Worm (Caenorhabditis elegans) whole organism, young adult: ENCODE data around the gene E02H4.8.

ENCODE experiments used
- B0035.1 ChIP-seq: sonication (generic microtip); optimal IDR thresholded peaks from 2 replicates; lab custom pipeline; 2016; ENCODE audit warnings: missing genetic modification characterization, mild to moderate bottlenecking, missing compliant biosample characterization, missing genotype, missing genetic modification reagents
- C17E4.6 ChIP-seq: fragments of 200-800 bp; sonication (Bioruptor generic); IDR thresholded peaks from 2 replicates; pipeline ENCODE4 v1.3.6; 2022; ENCODE audit warnings: missing genetic modification reagents, missing genetic modification characterization, missing compliant biosample characterization
- F23B12.7 ChIP-seq: sonication (generic microtip); optimal IDR thresholded peaks from 2 replicates; lab custom pipeline; 2017; ENCODE audit warnings: missing genetic modification characterization, mild to moderate bottlenecking, missing compliant biosample characterization, antibody characterized with exemption, moderate library complexity; ENCODE audit not compliant: insufficient read depth
- F49E8.2 ChIP-seq: sonication (generic microtip); optimal IDR thresholded peaks from 3 replicates; lab custom pipeline; 2017; ENCODE audit warnings: missing genetic modification characterization, mild to moderate bottlenecking, missing compliant biosample characterization, antibody characterized with exemption, moderate library complexity; ENCODE audit not compliant: insufficient read depth
- F55B11.4 ChIP-seq: sonication (generic microtip); optimal IDR thresholded peaks from 2 replicates; lab custom pipeline; 2016; ENCODE audit warnings: missing compliant biosample characterization, missing genetic modification characterization, borderline replicate concordance; ENCODE audit not compliant: insufficient read depth
- K12H6.12 ChIP-seq: fragments of 200-800 bp; sonication (Bioruptor generic); optimal IDR thresholded peaks from 2 replicates; lab custom pipeline; 2018; ENCODE audit warnings: mild to moderate bottlenecking, missing genetic modification characterization, missing compliant biosample characterization
- T26A5.8 ChIP-seq: sonication (generic microtip); optimal IDR thresholded peaks from 2 replicates; lab custom pipeline; 2016; ENCODE audit warnings: missing genetic modification characterization, missing compliant biosample characterization
- Y53F4B.3 ChIP-seq: fragments of 200-800 bp; sonication (Bioruptor generic); IDR thresholded peaks from 2 replicates; pipeline ENCODE4 v1.3.6; 2022; ENCODE audit warnings: missing genetic modification reagents, missing genetic modification characterization, missing compliant biosample characterization
- Y56A3A.18 ChIP-seq: fragments of 200-800 bp; sonication (Bioruptor generic); IDR thresholded peaks from 2 replicates; pipeline ENCODE4 v1.3.6; 2022; ENCODE audit warnings: missing genetic modification reagents, missing genetic modification characterization, missing compliant biosample characterization
- Y79H2A.3 ChIP-seq: fragments of 200-800 bp; sonication (Bioruptor generic); conservative IDR thresholded peaks from 2 replicates; pipeline ENCODE4 v1.3.6; 2022; ENCODE audit warnings: missing genetic modification reagents, missing genetic modification characterization, missing compliant biosample characterization
- ZK185.1 ChIP-seq: sonication (generic microtip); optimal IDR thresholded peaks from 2 replicates; lab custom pipeline; 2016; ENCODE audit warnings: mild to moderate bottlenecking, missing genetic modification characterization, missing compliant biosample characterization; ENCODE audit not compliant: poor library complexity, severe bottlenecking
- akir-1 ChIP-seq: fragments of 200-800 bp; sonication (Bioruptor generic); optimal IDR thresholded peaks from 2 replicates; lab custom pipeline; 2018; ENCODE audit warnings: mild to moderate bottlenecking, missing genetic modification characterization, moderate library complexity, missing compliant biosample characterization
- ama-1 ChIP-seq, 3 experiments: fragments of 150-350 bp in 1 of 3; sonication (generic microtip) in 2 of 3; optimal IDR thresholded peaks; 2 replicates each; lab custom pipeline; 2014 to 2018; ENCODE audit warnings: missing biosample characterization in 2 of 3, missing genetic modification characterization in 2 of 3, missing genetic modification reagents in 2 of 3
- athp-1 ChIP-seq: sonication (generic microtip); optimal IDR thresholded peaks from 2 replicates; lab custom pipeline; 2017; ENCODE audit warnings: mild to moderate bottlenecking, missing genetic modification characterization, missing compliant biosample characterization
- attf-3 ChIP-seq: fragments of 200-800 bp; sonication (Bioruptor generic); conservative IDR thresholded peaks from 2 replicates; pipeline ENCODE4 v1.3.6; 2022; ENCODE audit warnings: missing genetic modification reagents, missing genetic modification characterization, missing compliant biosample characterization
- attf-6 ChIP-seq: fragments of 200-800 bp; sonication (Bioruptor generic); IDR thresholded peaks from 2 replicates; pipeline ENCODE4 v1.3.6; 2022; ENCODE audit warnings: missing genetic modification reagents, missing genetic modification characterization, missing compliant biosample characterization
- cebp-1 ChIP-seq, 2 experiments: fragments of 200-800 bp in 1 of 2; sonication (Bioruptor generic) in 1 of 2; sonication (generic microtip) in 1 of 2; IDR thresholded peaks in 1 of 2; optimal IDR thresholded peaks in 1 of 2; 2 replicates each; pipeline versions ENCODE4 v1.3.6 to Lab custom; 2017 to 2022; ENCODE audit warnings: missing compliant biosample characterization in 2 of 2, missing genetic modification characterization in 2 of 2, mild to moderate bottlenecking in 1 of 2, missing genetic modification reagents in 1 of 2, moderate library complexity in 1 of 2
- ceh-91 ChIP-seq: fragments of 200-800 bp; sonication (Bioruptor generic); IDR thresholded peaks from 2 replicates; pipeline ENCODE4 v1.3.6; 2022; ENCODE audit warnings: missing genetic modification reagents, missing genetic modification characterization, missing compliant biosample characterization
- chd-7 ChIP-seq: sonication (generic microtip); optimal IDR thresholded peaks from 2 replicates; lab custom pipeline; 2016; ENCODE audit warnings: mild to moderate bottlenecking, missing genetic modification characterization, moderate library complexity, missing compliant biosample characterization
- dox-1 ChIP-seq: fragments of 200-800 bp; sonication (Bioruptor generic); IDR thresholded peaks from 2 replicates; pipeline ENCODE4 v1.3.6; 2022; ENCODE audit warnings: missing genetic modification reagents, missing genetic modification characterization, missing compliant biosample characterization
- egl-44 ChIP-seq: fragments of 200-800 bp; sonication (Bioruptor generic); IDR thresholded peaks from 2 replicates; pipeline ENCODE4 v1.3.6; 2022; ENCODE audit warnings: missing genetic modification reagents, missing genetic modification characterization, missing compliant biosample characterization
- ekl-4 ChIP-seq: fragments of 200-800 bp; sonication (Bioruptor generic); IDR thresholded peaks from 2 replicates; pipeline ENCODE4 v1.3.6; 2022; ENCODE audit warnings: missing genetic modification reagents, missing genetic modification characterization, missing compliant biosample characterization
- gei-17 ChIP-seq: fragments of 200-800 bp; sonication (Bioruptor generic); optimal IDR thresholded peaks from 2 replicates; lab custom pipeline; 2018; ENCODE audit warnings: mild to moderate bottlenecking, missing genetic modification characterization, missing compliant biosample characterization
- hmg-20 ChIP-seq: fragments of 200-800 bp; sonication (Bioruptor generic); IDR thresholded peaks from 2 replicates; pipeline ENCODE4 v1.3.6; 2022; ENCODE audit warnings: missing genetic modification reagents, missing genetic modification characterization, missing compliant biosample characterization
- lag-1 ChIP-seq: fragments of 200-800 bp; sonication (Bioruptor generic); IDR thresholded peaks from 2 replicates; pipeline ENCODE4 v1.3.6; 2022; ENCODE audit warnings: missing genetic modification reagents, missing genetic modification characterization, missing compliant biosample characterization
- let-526 ChIP-seq: fragments of 200-800 bp; sonication (Bioruptor generic); IDR thresholded peaks from 2 replicates; pipeline ENCODE4 v1.3.6; 2022; ENCODE audit warnings: missing genetic modification reagents, missing genetic modification characterization, missing compliant biosample characterization
- lin-26 ChIP-seq: fragments of 200-800 bp; sonication (Bioruptor generic); IDR thresholded peaks from 2 replicates; pipeline ENCODE4 v1.3.6; 2022; ENCODE audit warnings: missing genetic modification reagents, missing genetic modification characterization, missing compliant biosample characterization
- lin-35 ChIP-seq, 3 experiments: fragments of 150-350 bp in 2 of 3; sonication (generic microtip) in 1 of 3; optimal IDR thresholded peaks; 2 replicates each; lab custom pipeline; 2014 to 2018; ENCODE audit warnings: missing biosample characterization in 3 of 3, missing genetic modification characterization in 3 of 3, missing genetic modification reagents in 3 of 3
- lsl-1 ChIP-seq: fragments of 200-800 bp; sonication (Bioruptor generic); optimal IDR thresholded peaks from 2 replicates; lab custom pipeline; 2018; ENCODE audit warnings: mild to moderate bottlenecking, missing genetic modification characterization, moderate library complexity, missing compliant biosample characterization
- lsy-27 ChIP-seq: sonication (generic microtip); optimal IDR thresholded peaks from 2 replicates; lab custom pipeline; 2017; ENCODE audit warnings: missing genetic modification characterization, mild to moderate bottlenecking, missing compliant biosample characterization, antibody characterized with exemption, missing genotype, borderline replicate concordance; ENCODE audit not compliant: insufficient read depth
- madf-10 ChIP-seq: sonication (generic microtip); optimal IDR thresholded peaks from 2 replicates; lab custom pipeline; 2016; ENCODE audit warnings: mild to moderate bottlenecking, missing genetic modification characterization, missing compliant biosample characterization
- madf-3 ChIP-seq: fragments of 200-800 bp; sonication (Bioruptor generic); IDR thresholded peaks from 2 replicates; pipeline ENCODE4 v1.3.6; 2022; ENCODE audit warnings: missing genetic modification reagents, missing genetic modification characterization, missing compliant biosample characterization
- madf-6 ChIP-seq: fragments of 200-800 bp; sonication (Bioruptor generic); IDR thresholded peaks from 2 replicates; pipeline ENCODE4 v1.3.6; 2022; ENCODE audit warnings: missing genetic modification reagents, missing genetic modification characterization, missing compliant biosample characterization
- mel-28 ChIP-seq: sonication (generic microtip); optimal IDR thresholded peaks from 2 replicates; lab custom pipeline; 2016; ENCODE audit warnings: borderline replicate concordance, mild to moderate bottlenecking, missing genetic modification characterization, missing compliant biosample characterization
- nfya-1 ChIP-seq: sonication (generic microtip); optimal IDR thresholded peaks from 2 replicates; lab custom pipeline; 2017; ENCODE audit warnings: antibody characterized with exemption, missing compliant biosample characterization, missing genetic modification characterization, borderline replicate concordance; ENCODE audit not compliant: insufficient read depth
- nfyb-1 ChIP-seq: fragments of 200-800 bp; sonication (Bioruptor generic); IDR thresholded peaks from 2 replicates; pipeline ENCODE4 v1.3.6; 2022; ENCODE audit warnings: missing genetic modification reagents, missing genetic modification characterization, missing compliant biosample characterization
- nhr-120 ChIP-seq: fragments of 200-800 bp; sonication (Bioruptor generic); IDR thresholded peaks from 2 replicates; pipeline ENCODE4 v1.3.6; 2022; ENCODE audit warnings: missing genetic modification characterization, missing compliant biosample characterization
- nhr-27 ChIP-seq: fragments of 200-800 bp; sonication (Bioruptor generic); optimal IDR thresholded peaks from 2 replicates; lab custom pipeline; 2018; ENCODE audit warnings: mild to moderate bottlenecking, missing genetic modification characterization, moderate library complexity, missing compliant biosample characterization
- nhr-80 ChIP-seq: sonication (generic microtip); optimal IDR thresholded peaks from 2 replicates; lab custom pipeline; 2016; ENCODE audit warnings: missing genetic modification characterization, missing compliant biosample characterization
- pha-4 ChIP-seq: fragments of 150-350 bp; sonication (generic microtip); optimal IDR thresholded peaks from 2 replicates; lab custom pipeline; 2014; ENCODE audit warnings: missing biosample characterization, missing genetic modification reagents, missing genetic modification characterization
- repo-1 ChIP-seq: sonication (generic microtip); optimal IDR thresholded peaks from 2 replicates; lab custom pipeline; 2017; ENCODE audit warnings: mild to moderate bottlenecking, missing genetic modification characterization, missing compliant biosample characterization
- sdz-38 ChIP-seq: sonication (generic microtip); optimal IDR thresholded peaks from 2 replicates; lab custom pipeline; 2016; ENCODE audit warnings: missing genotype, missing genetic modification characterization, missing compliant biosample characterization
- sea-2 ChIP-seq: fragments of 200-800 bp; sonication (Bioruptor generic); IDR thresholded peaks from 2 replicates; pipeline ENCODE4 v1.3.6; 2022; ENCODE audit warnings: missing genetic modification characterization, missing compliant biosample characterization
- snpc-3.4 ChIP-seq: sonication (generic microtip); optimal IDR thresholded peaks from 2 replicates; lab custom pipeline; 2017; ENCODE audit warnings: missing genetic modification characterization, mild to moderate bottlenecking, missing compliant biosample characterization, antibody characterized with exemption, moderate library complexity, missing genotype, missing genetic modification reagents
- tbx-9 ChIP-seq: sonication (generic microtip); optimal IDR thresholded peaks from 2 replicates; lab custom pipeline; 2016; ENCODE audit warnings: borderline replicate concordance, missing genetic modification characterization, inconsistent platforms, missing compliant biosample characterization
- xnd-1 ChIP-seq: sonication (generic microtip); optimal IDR thresholded peaks from 2 replicates; lab custom pipeline; 2016; ENCODE audit warnings: missing genotype, missing genetic modification reagents, missing genetic modification characterization, missing compliant biosample characterization

Gene E02H4.8

DNA sequence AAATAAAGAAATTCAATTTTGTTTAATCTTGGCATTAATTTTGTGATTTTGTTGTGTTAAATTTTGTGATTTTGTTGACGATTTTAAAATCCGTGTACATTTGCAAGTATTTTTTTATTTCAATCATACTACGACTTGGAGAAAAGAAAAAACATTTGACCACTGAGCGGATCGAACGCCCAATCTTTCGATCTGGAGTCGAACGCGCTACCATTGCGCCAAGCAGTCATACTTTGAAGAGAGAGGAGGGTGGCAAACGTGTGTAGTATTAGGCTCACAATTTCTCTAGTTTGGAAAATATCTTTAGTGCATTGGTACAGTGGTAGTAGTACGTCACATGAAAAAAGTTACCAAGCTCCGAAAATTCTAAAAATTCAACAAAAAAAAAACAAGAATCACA lies 34.6 kb downstream of the E02H4.8 start (continued):
- no peak for TF ChIP-seq xnd-1 (tag; lab: Kevin White, UChicago)
- no peak for TF ChIP-seq attf-3 (GFP tag; lab: Robert Waterston, UW)
- TF ChIP-seq ekl-4 (GFP tag; lab: Robert Waterston, UW) = no peak
- TF ChIP-seq B0035.1 (tag; lab: Kevin White, UChicago) = peak; percentile 14
- no peak for TF ChIP-seq gei-17 (GFP tag; lab: Kevin White, UChicago)
- no peak for TF ChIP-seq nhr-120
- 0 out of 2 replicates have a peak, but pooled peaks have one; percentile 21 for TF ChIP-seq egl-44 (GFP tag; lab: Robert Waterston, UW)
- no peak for TF ChIP-seq madf-3 (GFP tag; lab: Robert Waterston, UW)
- no peak for TF ChIP-seq let-526 (GFP tag; lab: Robert Waterston, UW)
- TF ChIP-seq K12H6.12 (tag; lab: Kevin White, UChicago) = no peak
- TF ChIP-seq chd-7 = peak; percentile 53
- TF ChIP-seq F55B11.4 (tag; lab: Kevin White, UChicago) = no peak
- peak; percentile 50 for TF ChIP-seq lsy-27 (tag; lab: Kevin White, UChicago)
- no peak for TF ChIP-seq ceh-91 (GFP tag; lab: Robert Waterston, UW)
- no peak for TF ChIP-seq ama-1 (optimal IDR thresholded peaks at IDR 0.05; lab: Kevin White, UChicago)
- TF ChIP-seq ama-1 (GFP tag; optimal IDR thresholded peaks at IDR 0.05; lab: Kevin White, UChicago) = peak in 1 of 2 experiments; percentile 27
- TF ChIP-seq mel-28 (tag; lab: Kevin White, UChicago) = no peak
- peak; percentile 30 for TF ChIP-seq athp-1 (tag; lab: Kevin White, UChicago)
- peak; percentile 19 for TF ChIP-seq madf-10 (tag; lab: Kevin White, UChicago)
- no peak for TF ChIP-seq hmg-20 (GFP tag; lab: Robert Waterston, UW)
- TF ChIP-seq lin-35 (GFP tag; optimal IDR thresholded peaks at IDR 0.05; lab: Kevin White, UChicago) = peak in 1 of 3 experiments; percentile 6
- TF ChIP-seq cebp-1 (GFP tag; IDR thresholded peaks at IDR 0.05; lab: Robert Waterston, UW) = no peak
- TF ChIP-seq cebp-1 (tag; optimal IDR thresholded peaks at IDR 0.05; lab: Kevin White, UChicago) = no peak
- TF ChIP-seq Y56A3A.18 (GFP tag; lab: Robert Waterston, UW) = peak; percentile 15; the same call in 1 of the 2 replicates
- TF ChIP-seq nfyb-1 (GFP tag; lab: Robert Waterston, UW) = peak; percentile 48
- TF ChIP-seq pha-4 (tag; lab: Kevin White, UChicago) = no peak
- no peak for TF ChIP-seq lsl-1 (GFP tag; lab: Kevin White, UChicago)
- no peak for TF ChIP-seq nhr-27 (tag; lab: Kevin White, UChicago)
- TF ChIP-seq sea-2 (GFP tag; lab: Robert Waterston, UW) = 0 out of 2 replicates have a peak, but pooled peaks have one; percentile 21
- no peak for TF ChIP-seq Y79H2A.3
- TF ChIP-seq lag-1 = no peak
- TF ChIP-seq snpc-3.4 = peak; percentile 77
- TF ChIP-seq ZK185.1 (tag; lab: Kevin White, UChicago) = peak; percentile 68
- TF ChIP-seq madf-6 (GFP tag; lab: Robert Waterston, UW) = no peak
- TF ChIP-seq lin-26 (GFP tag; lab: Robert Waterston, UW) = peak; percentile 87
- 0 out of 2 replicates have a peak, but pooled peaks have one; percentile 10 for TF ChIP-seq attf-6
- no peak for TF ChIP-seq sdz-38 (tag; lab: Kevin White, UChicago)
- no peak for TF ChIP-seq nfya-1 (tag; lab: Kevin White, UChicago)
- peak; percentile 3 for TF ChIP-seq F49E8.2
- TF ChIP-seq tbx-9 (tag; lab: Kevin White, UChicago) = no peak
- TF ChIP-seq F23B12.7 (tag; lab: Kevin White, UChicago) = peak; percentile 28
- no peak for TF ChIP-seq C17E4.6 (GFP tag; lab: Robert Waterston, UW)
- TF ChIP-seq Y53F4B.3 (GFP tag; lab: Robert Waterston, UW) = no peak
- TF ChIP-seq akir-1 (GFP tag; lab: Kevin White, UChicago) = no peak
- no peak for TF ChIP-seq nhr-80 (tag; lab: Kevin White, UChicago)
- TF ChIP-seq T26A5.8 (tag; lab: Kevin White, UChicago) = no peak
- TF ChIP-seq repo-1 (tag; lab: Kevin White, UChicago) = no peak
- no peak for TF ChIP-seq dox-1 (GFP tag; lab: Robert Waterston, UW)
